Fruit fly (Drosophila melanogaster): ENCODE data around the gene CG33648.

Gene CG33648

DNA sequence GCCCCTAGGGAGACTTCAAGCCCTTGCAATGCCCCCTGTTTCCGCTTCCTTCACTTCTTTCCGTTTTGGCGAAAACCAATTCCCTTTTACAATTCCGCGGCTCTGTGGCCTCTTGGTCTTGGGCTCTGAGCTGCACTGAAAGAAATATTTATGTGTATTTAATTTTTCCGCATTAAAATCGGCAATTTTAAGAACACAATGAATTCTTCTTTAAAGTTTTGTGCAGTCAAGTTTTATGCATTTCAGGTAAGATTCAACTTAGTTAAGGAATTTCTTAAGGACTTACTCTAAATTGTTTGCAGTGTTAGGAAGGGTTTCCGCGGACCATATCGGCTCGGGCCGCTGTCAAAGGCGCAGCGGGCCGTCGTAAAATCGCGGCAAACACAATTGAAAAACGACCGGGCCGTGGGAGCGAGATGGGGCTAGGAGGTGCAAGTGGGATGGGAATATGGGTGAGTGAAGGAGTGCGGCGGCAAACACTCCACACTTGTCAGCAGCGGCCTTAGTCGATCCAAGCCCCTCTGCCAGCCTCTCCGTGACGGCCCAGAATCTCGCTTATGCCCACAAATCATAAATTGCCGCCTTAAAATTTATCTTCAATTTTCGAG, 28.1 kb downstream of the CG33648 start (continued):
- no peak for TF ChIP-seq cg (GFP tag; optimal IDR thresholded peaks at IDR 0.05)
- TF ChIP-seq Ptx1 (GFP tag; IDR thresholded peaks at IDR 0.05) = peak; percentile 63
- TF ChIP-seq CG15601 (tag; optimal IDR thresholded peaks at IDR 0.05) = peak; percentile 61
- peak; percentile 11 for TF ChIP-seq Lhr (GFP tag; optimal IDR thresholded peaks at IDR 0.05)
- TF ChIP-seq CG15073 (GFP tag; optimal IDR thresholded peaks at IDR 0.05) = peak; percentile 45
- no peak for TF ChIP-seq aop (GFP tag; IDR thresholded peaks at IDR 0.05)
- no peak for TF ChIP-seq Hmx (GFP tag; optimal IDR thresholded peaks at IDR 0.05)
- peak; percentile 83 for TF ChIP-seq Ets65A (GFP tag)
- TF ChIP-seq Nf-YA (GFP tag; IDR thresholded peaks at IDR 0.05) = peak; percentile 49; the same call in 1 of the 2 replicates
- peak; percentile 79 for TF ChIP-seq sens (GFP tag)
- TF ChIP-seq CG6654 (GFP tag; optimal IDR thresholded peaks at IDR 0.05) = peak; percentile 19
- TF ChIP-seq GATAe (GFP tag; conservative IDR thresholded peaks at IDR 0.05) = no peak
- TF ChIP-seq CG3163 (GFP tag; optimal IDR thresholded peaks at IDR 0.05) = peak; percentile 14
- peak; percentile 14 for TF ChIP-seq dm (GFP tag; optimal IDR thresholded peaks at IDR 0.05)
- peak; percentile 68 for TF ChIP-seq CG8765 (GFP tag; IDR thresholded peaks at IDR 0.05)
- no peak for TF ChIP-seq prd (optimal IDR thresholded peaks at IDR 0.05)
- peak; percentile 84 for TF ChIP-seq prd (GFP tag; IDR thresholded peaks at IDR 0.05)
- TF ChIP-seq unc-4 (GFP tag; IDR thresholded peaks at IDR 0.05; ENCODE audit: partially characterized antibody) = no peak
- TF ChIP-seq Hr78 (GFP tag; optimal IDR thresholded peaks at IDR 0.05) = no peak
- peak; percentile 63 for TF ChIP-seq row (GFP tag; IDR thresholded peaks at IDR 0.05)
- no peak for TF ChIP-seq CG10274 (GFP tag; optimal IDR thresholded peaks at IDR 0.05)
- no peak for TF ChIP-seq tna (GFP tag; IDR thresholded peaks at IDR 0.05; ENCODE audit: partially characterized antibody)
- peak; percentile 39 for TF ChIP-seq CG11723 (GFP tag; optimal IDR thresholded peaks at IDR 0.05)
- TF ChIP-seq cwo (GFP tag; optimal IDR thresholded peaks at IDR 0.05) = peak; percentile 9
- no peak for TF ChIP-seq crp (GFP tag; optimal IDR thresholded peaks at IDR 0.05)
- no peak for TF ChIP-seq CG6272 (GFP tag; IDR thresholded peaks at IDR 0.05)
- peak; percentile 30 for TF ChIP-seq eyg (GFP tag; optimal IDR thresholded peaks at IDR 0.05)
- TF ChIP-seq seq (GFP tag; IDR thresholded peaks at IDR 0.05) = 0 out of 2 replicates have a peak, but pooled peaks have one; percentile 12
- no peak for TF ChIP-seq CG2129 (GFP tag; IDR thresholded peaks at IDR 0.05; ENCODE audit: partially characterized antibody)
- peak; percentile 61 for TF ChIP-seq Dad (GFP tag; optimal IDR thresholded peaks at IDR 0.05)
- TF ChIP-seq fu2 (GFP tag; optimal IDR thresholded peaks at IDR 0.05) = no peak
- TF ChIP-seq B-H1 (GFP tag; IDR thresholded peaks at IDR 0.05) = no peak; the same call in 2 of the 3 replicates
- no peak for TF ChIP-seq Oaz (GFP tag; IDR thresholded peaks at IDR 0.05)
- TF ChIP-seq Fer2 (tag; optimal IDR thresholded peaks at IDR 0.05) = peak; percentile 15
- peak; percentile 9 for TF ChIP-seq Dek (tag; optimal IDR thresholded peaks at IDR 0.05)
- TF ChIP-seq Fer3 (tag; optimal IDR thresholded peaks at IDR 0.05) = peak; percentile 27
- TF ChIP-seq jumu (GFP tag; optimal IDR thresholded peaks at IDR 0.05) = peak; percentile 37
- TF ChIP-seq amos (GFP tag; IDR thresholded peaks at IDR 0.05; ENCODE audit: partially characterized antibody) = no peak
- no peak for TF ChIP-seq CG32767 (GFP tag; IDR thresholded peaks at IDR 0.05)
- TF ChIP-seq chinmo (GFP tag; IDR thresholded peaks at IDR 0.05; ENCODE audit: partially characterized antibody) = no peak
- TF ChIP-seq HmgZ (tag; optimal IDR thresholded peaks at IDR 0.05) = peak; percentile 15
- peak; percentile 58 for TF ChIP-seq CG4820 (GFP tag; optimal IDR thresholded peaks at IDR 0.05)
- 0 out of 3 replicates have a peak, but pooled peaks have one; percentile 32 for TF ChIP-seq z (GFP tag; IDR thresholded peaks at IDR 0.05)
- peak; percentile 80 for TF ChIP-seq gem (tag; optimal IDR thresholded peaks at IDR 0.05)
- peak; percentile 62 for TF ChIP-seq CG8924 (tag; optimal IDR thresholded peaks at IDR 0.05)
- peak; percentile 50 for TF ChIP-seq tx (GFP tag; optimal IDR thresholded peaks at IDR 0.05)
- peak; percentile 53 for TF ChIP-seq Ssrp (tag; optimal IDR thresholded peaks at IDR 0.05)
- no peak for TF ChIP-seq Lim3 (GFP tag; IDR thresholded peaks at IDR 0.05)
- no peak for TF ChIP-seq pita (GFP tag; optimal IDR thresholded peaks at IDR 0.05)
- no peak for TF ChIP-seq klu (GFP tag; IDR thresholded peaks at IDR 0.05)

Measured in whole organism, embryonic.